Fruit fly (Drosophila melanogaster) whole organism, adult: ENCODE measurements around the gene Sems.

Experiments used
- CG12768 ChIP-seq: fragments of 200-800 bp; sonication (Bioruptor generic); optimal IDR thresholded peaks from 2 replicates; lab custom pipeline; 2017; ENCODE audit warnings: missing biosample characterization, missing genetic modification characterization, mild to moderate bottlenecking, moderate library complexity, missing genetic modification reagents
- CG14711 ChIP-seq: fragments of 200-800 bp; sonication (Bioruptor generic); optimal IDR thresholded peaks from 2 replicates; lab custom pipeline; 2018; ENCODE audit warnings: missing biosample characterization, mild to moderate bottlenecking, missing genetic modification characterization, moderate library complexity
- CG1620 ChIP-seq: fragments of 200-800 bp; sonication (Bioruptor generic); optimal IDR thresholded peaks from 2 replicates; lab custom pipeline; 2016; ENCODE audit warnings: missing biosample characterization, missing genetic modification characterization
- CG33017 ChIP-seq: fragments of 200-800 bp; sonication (Bioruptor generic); optimal IDR thresholded peaks from 2 replicates; lab custom pipeline; 2018; ENCODE audit warnings: missing biosample characterization, mild to moderate bottlenecking, missing genetic modification characterization, moderate library complexity
- CG5204 ChIP-seq: fragments of 200-800 bp; sonication (Bioruptor generic); optimal IDR thresholded peaks from 2 replicates; lab custom pipeline; 2016; ENCODE audit warnings: missing biosample characterization, missing genetic modification characterization
- CG7045 ChIP-seq: fragments of 200-800 bp; sonication (Bioruptor generic); optimal IDR thresholded peaks from 2 replicates; lab custom pipeline; 2017; ENCODE audit warnings: missing biosample characterization, mild to moderate bottlenecking, missing genetic modification characterization
- CG7101 ChIP-seq: fragments of 200-800 bp; sonication (Bioruptor generic); optimal IDR thresholded peaks from 2 replicates; lab custom pipeline; 2018; ENCODE audit warnings: missing biosample characterization, mild to moderate bottlenecking, missing genetic modification characterization, moderate library complexity
- Clk ChIP-seq: fragments of 200-800 bp; sonication (Bioruptor generic); optimal IDR thresholded peaks from 2 replicates; lab custom pipeline; 2017; ENCODE audit warnings: missing biosample characterization, missing genetic modification characterization
- Crg-1 ChIP-seq: fragments of 200-800 bp; sonication (Bioruptor generic); optimal IDR thresholded peaks from 2 replicates; lab custom pipeline; 2016; ENCODE audit warnings: missing biosample characterization, missing genetic modification characterization
- Hr96 ChIP-seq: fragments of 200-800 bp; sonication (Bioruptor generic); optimal IDR thresholded peaks from 2 replicates; lab custom pipeline; 2016; ENCODE audit warnings: missing biosample characterization, missing genetic modification characterization
- Mnt ChIP-seq: fragments of 200-800 bp; sonication (Bioruptor generic); optimal IDR thresholded peaks from 2 replicates; lab custom pipeline; 2016; ENCODE audit warnings: missing biosample characterization, mild to moderate bottlenecking, missing genetic modification characterization
- bab1 ChIP-seq: fragments of 200-800 bp; sonication (Bioruptor generic); optimal IDR thresholded peaks from 3 replicates; lab custom pipeline; 2019; ENCODE audit warnings: missing biosample characterization, mild to moderate bottlenecking, missing genetic modification characterization, moderate library complexity
- cic ChIP-seq: fragments of 200-800 bp; sonication (Bioruptor generic); optimal IDR thresholded peaks from 2 replicates; lab custom pipeline; 2017; ENCODE audit warnings: missing biosample characterization, mild to moderate bottlenecking, missing genetic modification characterization, moderate library complexity
- cnc ChIP-seq, 2 experiments: fragments of >200 bp; optimal IDR thresholded peaks; 2 replicates each; lab custom pipeline; 2017
- kay ChIP-seq: fragments of 200-800 bp; sonication (Bioruptor generic); peaks from one replicate; lab custom pipeline; 2016; ENCODE audit warnings: missing biosample characterization, missing genetic modification characterization, borderline replicate concordance
- ovo ChIP-seq: fragments of 200-800 bp; sonication (Bioruptor generic); optimal IDR thresholded peaks from 2 replicates; lab custom pipeline; 2016; ENCODE audit warnings: missing biosample characterization, missing genetic modification characterization
- pad ChIP-seq: fragments of 200-800 bp; sonication (Bioruptor generic); optimal IDR thresholded peaks from 3 replicates; lab custom pipeline; 2017; ENCODE audit warnings: missing biosample characterization, missing genetic modification characterization, mild to moderate bottlenecking, moderate library complexity, missing genetic modification reagents
- tj ChIP-seq: fragments of 200-800 bp; sonication (Bioruptor generic); optimal IDR thresholded peaks from 3 replicates; lab custom pipeline; 2017; ENCODE audit warnings: missing biosample characterization, mild to moderate bottlenecking, missing genetic modification characterization, moderate library complexity
- toe ChIP-seq: fragments of 200-800 bp; sonication (Bioruptor generic); optimal IDR thresholded peaks from 2 replicates; lab custom pipeline; 2016; ENCODE audit warnings: missing biosample characterization, missing genetic modification characterization

Gene Sems

dm6 chr3L:20956650-20957049, at the start of gene Sems, which contains the start of gene CG10588:
Gene Sems (minus strand): TSS chr3L:20956750.
Gene CG10588 (plus strand): TSS chr3L:20956934.
- TF ChIP-seq CG7045 (GFP tag; lab: Kevin White, UChicago) (no peak), ovo (GFP tag; lab: Kevin White, UChicago) (no peak), Mnt (GFP tag; lab: Kevin White, UChicago) (no peak), tj (GFP tag; lab: Kevin White, UChicago) (no peak), cnc (optimal IDR thresholded peaks at IDR 0.05; lab: Kevin White, UChicago) (no peak), CG14711 (no peak), CG5204 (GFP tag; lab: Kevin White, UChicago) (no peak), cic (GFP tag; lab: Kevin White, UChicago) (no peak), CG12768 (GFP tag; lab: Kevin White, UChicago) (no peak), Crg-1 (no peak), toe (no peak), CG7101 (no peak), kay (GFP tag; lab: Kevin White, UChicago) (no peak)

- TF ChIP-seq CG33017 = no peak
- no peak for TF ChIP-seq Mnt (GFP tag; lab: Kevin White, UChicago)
- TF ChIP-seq cic (GFP tag; lab: Kevin White, UChicago) = no peak
- TF ChIP-seq CG7045 (GFP tag; lab: Kevin White, UChicago) = no peak
- TF ChIP-seq toe = no peak
Observed at dm6 chr3L:20999639-21000038, 43.1 kb upstream of the Sems start.

dm6 chr3L:20991373-20991772, 34.8 kb upstream of the Sems start, which contains the start of gene CG12984:
Gene CG12984 (plus strand): TSS chr3L:20991673.
- TF ChIP-seq cnc (optimal IDR thresholded peaks at IDR 0.05; lab: Kevin White, UChicago) (no peak), kay (GFP tag; lab: Kevin White, UChicago) (no peak), CG7045 (GFP tag; lab: Kevin White, UChicago) (no peak), pad (GFP tag; lab: Kevin White, UChicago) (no peak), Clk (GFP tag; lab: Kevin White, UChicago) (no peak), CG5204 (GFP tag; lab: Kevin White, UChicago) (no peak)

dm6 chr3L:20990231-20990630, 33.7 kb upstream of the Sems start:
- TF ChIP-seq tj (GFP tag; lab: Kevin White, UChicago) (no peak), cic (GFP tag; lab: Kevin White, UChicago) (no peak), CG1620 (GFP tag; lab: Kevin White, UChicago) (no peak), Clk (GFP tag; lab: Kevin White, UChicago) (no peak), CG7045 (GFP tag; lab: Kevin White, UChicago) (no peak), toe (no peak), ovo (GFP tag; lab: Kevin White, UChicago) (no peak), Hr96 (no peak), Crg-1 (no peak), bab1 (no peak), CG14711 (no peak), Mnt (GFP tag; lab: Kevin White, UChicago) (no peak)

dm6 chr3L:20988862-20989261, 32.3 kb upstream of the Sems start:
- TF ChIP-seq CG14711 (no peak), pad (GFP tag; lab: Kevin White, UChicago) (no peak), tj (GFP tag; lab: Kevin White, UChicago) (no peak), Clk (GFP tag; lab: Kevin White, UChicago) (no peak), CG33017 (no peak)

- TF ChIP-seq Crg-1 (no peak), CG33017 (no peak), tj (GFP tag; lab: Kevin White, UChicago) (no peak), Hr96 (no peak), cnc (optimal IDR thresholded peaks at IDR 0.05; lab: Kevin White, UChicago) (no peak)
Observed at dm6 chr3L:20987895-20988294, 31.3 kb upstream of the Sems start.

dm6 chr3L:20986929-20987363, 30.4 kb upstream of the Sems start:
- no peak for TF ChIP-seq cnc (optimal IDR thresholded peaks at IDR 0.05; lab: Kevin White, UChicago)
- TF ChIP-seq pad (GFP tag; lab: Kevin White, UChicago) = no peak
- no peak for TF ChIP-seq CG7101
- no peak for TF ChIP-seq CG14711
- no peak for TF ChIP-seq CG33017
- no peak for TF ChIP-seq Clk (GFP tag; lab: Kevin White, UChicago)
- TF ChIP-seq toe = no peak
- TF ChIP-seq bab1 = no peak
- TF ChIP-seq Mnt (GFP tag; lab: Kevin White, UChicago) = no peak

dm6 chr3L:20984414-20985208, 28.1 kb upstream of the Sems start:
- TF ChIP-seq ovo (GFP tag; lab: Kevin White, UChicago) = no peak
- no peak for TF ChIP-seq CG7101
- TF ChIP-seq CG14711 = no peak
